ENCODE assay signal across 5 worm cellular contexts in genomic region chrII:9275173-9275572, ce11.
TF ChIP-seq lines count a peak whose summit lies in the region.

No protein-coding gene starts in this region.

TF ChIP-seq in whole organism, L1 larva, 84 proteins besides CTCF, POLR2A, EP300 and RAD21:
- peak; percentile 43 for TF ChIP-seq nhr-85 (tag; lab: Kevin White, UChicago)
- TF ChIP-seq egl-27 (tag; optimal IDR thresholded peaks at IDR 0.05; lab: Kevin White, UChicago) = no peak
TF ChIP-seq in whole organism, L1 larva: peak in this region for 1.

TF ChIP-seq in whole organism, L2 larva, 48 proteins besides CTCF, POLR2A, EP300 and RAD21:
- TF ChIP-seq lsy-2 (tag; optimal IDR thresholded peaks at IDR 0.05; lab: Kevin White, UChicago) (peak in 1 of 2 experiments; percentile 6), unc-55 (GFP tag; optimal IDR thresholded peaks at IDR 0.05; lab: Kevin White, UChicago) (no peak), crh-2 (tag; optimal IDR thresholded peaks at IDR 0.05; lab: Kevin White, UChicago) (peak; percentile 8)

TF ChIP-seq in whole organism, L3 larva, 47 proteins besides CTCF, POLR2A, EP300 and RAD21:
- TF ChIP-seq ama-1 (optimal IDR thresholded peaks at IDR 0.05; lab: Kevin White, UChicago) (peak; percentile 59), nhr-11 (tag; optimal IDR thresholded peaks at IDR 0.05; lab: Kevin White, UChicago) (no peak)
TF ChIP-seq in whole organism, L3 larva: peak in this region for 1.

TF ChIP-seq in whole organism, L4 larva, 104 proteins besides CTCF, POLR2A, EP300 and RAD21:
- TF ChIP-seq daf-16 (GFP tag; optimal IDR thresholded peaks at IDR 0.05; lab: Kevin White, UChicago) (no peak), daf-16 (tag; optimal IDR thresholded peaks at IDR 0.05; lab: Kevin White, UChicago) (peak; percentile 8), lin-13 (GFP tag; optimal IDR thresholded peaks at IDR 0.05; lab: Kevin White, UChicago) (no peak), snpc-1.2 (GFP tag; IDR thresholded peaks at IDR 0.05; lab: Robert Waterston, UW) (0 out of 2 replicates have a peak, but pooled peaks have one; percentile 39), saeg-2 (GFP tag; IDR thresholded peaks at IDR 0.05; lab: Robert Waterston, UW) (no peak), ces-1 (GFP tag; optimal IDR thresholded peaks at IDR 0.05; lab: Kevin White, UChicago) (no peak), zfp-2 (tag; optimal IDR thresholded peaks at IDR 0.05; lab: Kevin White, UChicago) (no peak), hlh-30 (tag; optimal IDR thresholded peaks at IDR 0.05; lab: Kevin White, UChicago; ENCODE audit: insufficient read depth) (no peak), sdz-12 (GFP tag; optimal IDR thresholded peaks at IDR 0.05; lab: Kevin White, UChicago) (no peak), arid-1 (GFP tag; conservative IDR thresholded peaks at IDR 0.05; lab: Robert Waterston, UW) (no peak), egl-43 (GFP tag; IDR thresholded peaks at IDR 0.05; lab: Robert Waterston, UW) (no peak), nhr-10 (tag; optimal IDR thresholded peaks at IDR 0.05; lab: Kevin White, UChicago) (peak; percentile 36), lir-3 (tag; optimal IDR thresholded peaks at IDR 0.05; lab: Kevin White, UChicago) (no peak), lin-29 (GFP tag; IDR thresholded peaks at IDR 0.05; lab: Robert Waterston, UW) (no peak), pqm-1 (tag; optimal IDR thresholded peaks at IDR 0.05; lab: Kevin White, UChicago) (no peak), nhr-77 (tag; optimal IDR thresholded peaks at IDR 0.05; lab: Kevin White, UChicago) (no peak), egl-27 (tag; optimal IDR thresholded peaks at IDR 0.05; lab: Kevin White, UChicago) (no peak), dmd-6 (GFP tag; IDR thresholded peaks at IDR 0.05; lab: Robert Waterston, UW) (no peak), nhr-42 (GFP tag; IDR thresholded peaks at IDR 0.05; lab: Robert Waterston, UW) (no peak)

TF ChIP-seq in whole organism, young adult, 124 proteins besides CTCF, POLR2A, EP300 and RAD21:
- TF ChIP-seq madf-6 (GFP tag; IDR thresholded peaks at IDR 0.05; lab: Robert Waterston, UW) = peak; percentile 22; the same call in 1 of the 2 replicates
- no peak for TF ChIP-seq cebp-1 (GFP tag; IDR thresholded peaks at IDR 0.05; lab: Robert Waterston, UW)
- TF ChIP-seq cebp-1 (tag; optimal IDR thresholded peaks at IDR 0.05; lab: Kevin White, UChicago) = peak; percentile 4
- no peak for TF ChIP-seq egl-18 (GFP tag; IDR thresholded peaks at IDR 0.05; lab: Robert Waterston, UW)
- no peak for TF ChIP-seq dox-1 (GFP tag; IDR thresholded peaks at IDR 0.05; lab: Robert Waterston, UW)
- TF ChIP-seq ceh-58 (GFP tag; IDR thresholded peaks at IDR 0.05; lab: Robert Waterston, UW) = peak; percentile 75; the same call in 1 of the 2 replicates
- TF ChIP-seq madf-3 (GFP tag; IDR thresholded peaks at IDR 0.05; lab: Robert Waterston, UW) = peak; percentile 64; the same call in 1 of the 2 replicates
- no peak for TF ChIP-seq nfya-2 (GFP tag; IDR thresholded peaks at IDR 0.05; lab: Robert Waterston, UW)
- peak; percentile 59 for TF ChIP-seq zim-3 (tag; optimal IDR thresholded peaks at IDR 0.05; lab: Kevin White, UChicago)
